Fruit fly (Drosophila melanogaster): Measurements from ENCODE around the gene CG11380.

CG11380 gene

dm6 chrX:1234817-1235617, 43.9 kb downstream of the CG11380 start (continued):
- TF ChIP-seq Bgb (GFP tag; IDR thresholded peaks at IDR 0.05; ENCODE audit: partially characterized antibody) (no peak), Scr (GFP tag; IDR thresholded peaks at IDR 0.05; ENCODE audit: partially characterized antibody) (peak; percentile 22), CG6791 (GFP tag; IDR thresholded peaks at IDR 0.05; ENCODE audit: partially characterized antibody) (no peak), lov (optimal IDR thresholded peaks at IDR 0.05) (no peak), lov (GFP tag; IDR thresholded peaks at IDR 0.05) (peak; percentile 85), bbx (GFP tag; IDR thresholded peaks at IDR 0.05; ENCODE audit: partially characterized antibody) (peak; percentile 36; the same call in 1 of the 2 replicates), slp2 (GFP tag; optimal IDR thresholded peaks at IDR 0.05) (peak; percentile 80), H15 (GFP tag; IDR thresholded peaks at IDR 0.05) (peak; percentile 71; the same call in 2 of the 3 replicates), bab2 (GFP tag; optimal IDR thresholded peaks at IDR 0.05) (peak; percentile 74), CG11247 (GFP tag; IDR thresholded peaks at IDR 0.05) (peak; percentile 76), CG42726 (GFP tag; IDR thresholded peaks at IDR 0.05; ENCODE audit: partially characterized antibody) (peak; percentile 45; the same call in 1 of the 2 replicates), h (optimal IDR thresholded peaks at IDR 0.05) (no peak), CG6254 (GFP tag; optimal IDR thresholded peaks at IDR 0.05) (peak; percentile 47), nom (GFP tag; optimal IDR thresholded peaks at IDR 0.05) (peak; percentile 6), kni (GFP tag; optimal IDR thresholded peaks at IDR 0.05) (peak; percentile 47), CG8281 (tag; optimal IDR thresholded peaks at IDR 0.05) (peak; percentile 63), CG6175 (GFP tag; IDR thresholded peaks at IDR 0.05) (0 out of 3 replicates have a peak, but pooled peaks have one; percentile 47), CG2889 (GFP tag; IDR thresholded peaks at IDR 0.05) (peak; percentile 65; the same call in 1 of the 3 replicates), btn (GFP tag; optimal IDR thresholded peaks at IDR 0.05) (peak; percentile 56), chm (GFP tag; IDR thresholded peaks at IDR 0.05) (peak; percentile 89), ac (GFP tag; optimal IDR thresholded peaks at IDR 0.05) (no peak), Dad (GFP tag; optimal IDR thresholded peaks at IDR 0.05) (peak; percentile 75), CG7928 (GFP tag; optimal IDR thresholded peaks at IDR 0.05) (no peak), Lim3 (GFP tag; IDR thresholded peaks at IDR 0.05) (no peak), sens-2 (GFP tag; IDR thresholded peaks at IDR 0.05) (peak; percentile 67), seq (GFP tag; IDR thresholded peaks at IDR 0.05) (peak; percentile 76), Hr3 (GFP tag; optimal IDR thresholded peaks at IDR 0.05) (peak; percentile 79), Ada2b (GFP tag; IDR thresholded peaks at IDR 0.05) (peak; percentile 61), CG8478 (optimal IDR thresholded peaks at IDR 0.05) (no peak), Oaz (GFP tag; IDR thresholded peaks at IDR 0.05) (peak; percentile 75), CG1647 (GFP tag; optimal IDR thresholded peaks at IDR 0.05) (peak; percentile 47), CG15073 (GFP tag; optimal IDR thresholded peaks at IDR 0.05) (peak; percentile 7), Dll (GFP tag; IDR thresholded peaks at IDR 0.05; ENCODE audit: partially characterized antibody) (peak; percentile 66; the same call in 3 of the 4 replicates), tio (GFP tag; optimal IDR thresholded peaks at IDR 0.05) (peak; percentile 51), hb (GFP tag; IDR thresholded peaks at IDR 0.05; ENCODE audit: partially characterized antibody) (no peak), CG3847 (GFP tag; IDR thresholded peaks at IDR 0.05) (peak; percentile 62), Elba2 (GFP tag; optimal IDR thresholded peaks at IDR 0.05) (no peak), CG4617 (GFP tag; optimal IDR thresholded peaks at IDR 0.05; ENCODE audit: borderline replicate concordance) (no peak), Nf-YA (GFP tag; IDR thresholded peaks at IDR 0.05) (peak; percentile 73), lmd (GFP tag; IDR thresholded peaks at IDR 0.05) (peak; percentile 80), CG14965 (GFP tag; optimal IDR thresholded peaks at IDR 0.05; ENCODE audit: borderline replicate concordance) (peak; percentile 4), CG7556 (GFP tag; optimal IDR thresholded peaks at IDR 0.05) (peak; percentile 81), CG11085 (GFP tag; IDR thresholded peaks at IDR 0.05) (peak; percentile 49; the same call in 1 of the 2 replicates), vfl (GFP tag; optimal IDR thresholded peaks at IDR 0.05) (peak; percentile 60), Blimp-1 (GFP tag; optimal IDR thresholded peaks at IDR 0.05) (peak; percentile 80), ssp (GFP tag; IDR thresholded peaks at IDR 0.05) (peak; percentile 74), sqz (GFP tag; optimal IDR thresholded peaks at IDR 0.05) (no peak), CG18011 (GFP tag; optimal IDR thresholded peaks at IDR 0.05) (peak; percentile 45), Kr (GFP tag; optimal IDR thresholded peaks at IDR 0.05) (no peak)
